Fruit fly (Drosophila melanogaster) whole organism, pupa: ENCODE data around the gene CG11656.

Source experiments
- CG10348 ChIP-seq: fragments of 200-800 bp; sonication (Bioruptor generic); IDR thresholded peaks from 2 replicates; pipeline ENCODE4 v1.3.6; 2022; ENCODE audit warnings: missing biosample characterization, missing genetic modification characterization
- CG12605 ChIP-seq: fragments of 200-800 bp; sonication (Bioruptor generic); IDR thresholded peaks from 2 replicates; pipeline ENCODE4 v1.3.6; 2022; ENCODE audit warnings: missing biosample characterization, missing genetic modification characterization
- CG13204 ChIP-seq: fragments of 200-800 bp; sonication (Bioruptor generic); optimal IDR thresholded peaks from 2 replicates; lab custom pipeline; 2018; ENCODE audit warnings: missing biosample characterization, mild to moderate bottlenecking, missing genetic modification characterization, moderate library complexity
- CG14655 ChIP-seq: fragments of 200-800 bp; sonication (Bioruptor generic); optimal IDR thresholded peaks from 3 replicates; lab custom pipeline; 2017; ENCODE audit warnings: mild to moderate bottlenecking, missing biosample characterization, missing genetic modification reagents, missing genetic modification characterization
- CG15710 ChIP-seq: fragments of 200-800 bp; sonication (Bioruptor generic); optimal IDR thresholded peaks from 2 replicates; lab custom pipeline; 2018; ENCODE audit warnings: missing biosample characterization, mild to moderate bottlenecking, missing genetic modification characterization, moderate library complexity
- CG17806 ChIP-seq: fragments of 200-800 bp; sonication (Bioruptor generic); optimal IDR thresholded peaks from 2 replicates; lab custom pipeline; 2018; ENCODE audit warnings: missing biosample characterization, mild to moderate bottlenecking, missing genetic modification characterization, moderate library complexity
- CG32121 ChIP-seq: fragments of 200-800 bp; sonication (Bioruptor generic); IDR thresholded peaks from 2 replicates; pipeline ENCODE4 v1.3.6; 2022; ENCODE audit warnings: missing biosample characterization, missing genetic modification characterization
- CG34367 ChIP-seq: fragments of 200-800 bp; sonication (Bioruptor generic); optimal IDR thresholded peaks from 2 replicates; lab custom pipeline; 2018; ENCODE audit warnings: missing biosample characterization, mild to moderate bottlenecking, missing genetic modification characterization
- CG4496 ChIP-seq: fragments of 200-800 bp; sonication (Bioruptor generic); IDR thresholded peaks from 3 replicates; pipeline ENCODE4 v1.3.6; 2022; ENCODE audit warnings: missing biosample characterization, missing genetic modification characterization
- CG8159 ChIP-seq: fragments of 200-800 bp; sonication (Bioruptor generic); optimal IDR thresholded peaks from 3 replicates; lab custom pipeline; 2018; ENCODE audit warnings: missing biosample characterization, mild to moderate bottlenecking, missing genetic modification characterization, moderate library complexity
- CG8301 ChIP-seq: fragments of 200-800 bp; sonication (Bioruptor generic); optimal IDR thresholded peaks from 2 replicates; lab custom pipeline; 2018; ENCODE audit warnings: missing biosample characterization, mild to moderate bottlenecking, missing genetic modification characterization
- CG9948 ChIP-seq: fragments of 200-800 bp; sonication (Bioruptor generic); optimal IDR thresholded peaks from 2 replicates; lab custom pipeline; 2018; ENCODE audit warnings: missing biosample characterization, mild to moderate bottlenecking, missing genetic modification characterization, moderate library complexity
- D1 ChIP-seq: fragments of 200-800 bp; sonication (Bioruptor generic); optimal IDR thresholded peaks from 2 replicates; lab custom pipeline; 2018; ENCODE audit warnings: missing biosample characterization, mild to moderate bottlenecking, missing genetic modification characterization, moderate library complexity
- EcR ChIP-seq: fragments of 200-800 bp; sonication (Bioruptor generic); optimal IDR thresholded peaks from 3 replicates; lab custom pipeline; 2019; ENCODE audit warnings: missing biosample characterization, missing genetic modification characterization, mild to moderate bottlenecking, moderate library complexity, missing genetic modification reagents
- Ets98B ChIP-seq: fragments of 200-800 bp; sonication (Bioruptor generic); IDR thresholded peaks from 2 replicates; pipeline ENCODE4 v1.3.6; 2022; ENCODE audit warnings: missing biosample characterization, missing genetic modification characterization
- Pif1A ChIP-seq: fragments of 200-800 bp; sonication (Bioruptor generic); optimal IDR thresholded peaks from 3 replicates; lab custom pipeline; 2016; ENCODE audit warnings: missing biosample characterization, missing genetic modification characterization
- Pif1B ChIP-seq: fragments of 200-800 bp; sonication (Bioruptor generic); optimal IDR thresholded peaks from 3 replicates; lab custom pipeline; 2016; ENCODE audit warnings: missing biosample characterization, missing genetic modification characterization
- Snoo ChIP-seq: fragments of 200-800 bp; sonication (Bioruptor generic); optimal IDR thresholded peaks from 3 replicates; lab custom pipeline; 2017; ENCODE audit warnings: missing biosample characterization, mild to moderate bottlenecking, missing genetic modification characterization, inconsistent platforms
- fd96Ca ChIP-seq: fragments of 200-800 bp; sonication (Bioruptor generic); IDR thresholded peaks from 3 replicates; pipeline ENCODE4 v1.3.6; 2022; ENCODE audit warnings: missing biosample characterization, missing genetic modification characterization
- gl ChIP-seq: fragments of 200-800 bp; sonication (Bioruptor generic); optimal IDR thresholded peaks from 2 replicates; lab custom pipeline; 2018; ENCODE audit warnings: missing biosample characterization, mild to moderate bottlenecking, missing genetic modification characterization
- rn ChIP-seq: fragments of 200-800 bp; sonication (Bioruptor generic); IDR thresholded peaks from 2 replicates; pipeline ENCODE4 v1.3.6; 2022; ENCODE audit warnings: missing biosample characterization, missing genetic modification characterization

Gene CG11656

dm6 chr3R:13010905-13011620 lies 1.4 kb downstream of the CG11656 start, which contains the start of gene CG8031:
Gene CG8031 (minus strand): TSS chr3R:13011310.
- TF ChIP-seq CG8159 = peak; percentile 99
- TF ChIP-seq EcR (GFP tag; lab: Kevin White, UChicago) = peak; percentile 100
- no peak for TF ChIP-seq CG17806 (tag; lab: Kevin White, UChicago)
- 0 out of 3 replicates have a peak, but pooled peaks have one; percentile 29 for TF ChIP-seq CG4496
- TF ChIP-seq Ets98B (GFP tag; lab: Robert Waterston, UW) = peak; percentile 12; the same call in 1 of the 2 replicates

dm6 chr3R:13011621-13011963 lies 1.9 kb downstream of the CG11656 start, which contains the start of gene CtBP:
Gene CtBP (plus strand): TSS chr3R:13011649.
- TF ChIP-seq CG12605 = peak; percentile 14; the same call in 1 of the 2 replicates
- TF ChIP-seq Snoo (tag; lab: Kevin White, UChicago) = no peak
- TF ChIP-seq CG4496 = peak; percentile 23; the same call in 1 of the 3 replicates

- TF ChIP-seq CG4496 = peak; percentile 91
- peak; percentile 56 for TF ChIP-seq CG17806 (tag; lab: Kevin White, UChicago)
- peak; percentile 47 for TF ChIP-seq CG9948
- peak; percentile 58 for TF ChIP-seq gl
- peak; percentile 47 for TF ChIP-seq CG13204 (GFP tag; lab: Kevin White, UChicago)
- TF ChIP-seq CG8301 = peak; percentile 60
- peak; percentile 47 for TF ChIP-seq Snoo (tag; lab: Kevin White, UChicago)
- TF ChIP-seq D1 (tag; lab: Kevin White, UChicago) = no peak
- peak; percentile 90 for TF ChIP-seq fd96Ca (GFP tag; lab: Robert Waterston, UW)
- peak; percentile 43; the same call in 1 of the 2 replicates for TF ChIP-seq rn (GFP tag; lab: Robert Waterston, UW)
- no peak for TF ChIP-seq CG14655
- peak; percentile 48; the same call in 1 of the 2 replicates for TF ChIP-seq CG10348
- peak; percentile 68 for TF ChIP-seq CG8159
- TF ChIP-seq CG15710 (tag; lab: Kevin White, UChicago) = peak; percentile 65
- peak; percentile 72 for TF ChIP-seq EcR (GFP tag; lab: Kevin White, UChicago)
- peak; percentile 89 for TF ChIP-seq Ets98B (GFP tag; lab: Robert Waterston, UW)
- peak; percentile 91 for TF ChIP-seq CG32121
- peak; percentile 63 for TF ChIP-seq Pif1B
- peak; percentile 53 for TF ChIP-seq CG34367
- peak; percentile 73; the same call in 1 of the 2 replicates for TF ChIP-seq CG12605
- peak; percentile 75 for TF ChIP-seq Pif1A
These were observed 2.7 kb downstream of the CG11656 start for dm6 chr3R:13012351-13012750.

- peak; percentile 18; the same call in 1 of the 2 replicates for TF ChIP-seq CG12605
- no peak for TF ChIP-seq D1 (tag; lab: Kevin White, UChicago)
- TF ChIP-seq CG4496 = 0 out of 3 replicates have a peak, but pooled peaks have one; percentile 16
- TF ChIP-seq CG8159 = no peak
- TF ChIP-seq CG15710 (tag; lab: Kevin White, UChicago) = no peak
- TF ChIP-seq rn (GFP tag; lab: Robert Waterston, UW) = no peak
- TF ChIP-seq fd96Ca (GFP tag; lab: Robert Waterston, UW) = peak; percentile 32; the same call in 1 of the 3 replicates
- TF ChIP-seq CG9948 = no peak
- TF ChIP-seq Pif1A = no peak
- TF ChIP-seq Snoo (tag; lab: Kevin White, UChicago) = no peak
- peak; percentile 70 for TF ChIP-seq CG13204 (GFP tag; lab: Kevin White, UChicago)
- no peak for TF ChIP-seq CG34367
- 0 out of 2 replicates have a peak, but pooled peaks have one; percentile 14 for TF ChIP-seq CG32121
- TF ChIP-seq Ets98B (GFP tag; lab: Robert Waterston, UW) = no peak
- no peak for TF ChIP-seq CG14655
- no peak for TF ChIP-seq CG17806 (tag; lab: Kevin White, UChicago)
- no peak for TF ChIP-seq CG8301
- no peak for TF ChIP-seq EcR (GFP tag; lab: Kevin White, UChicago)
- TF ChIP-seq CG10348 = no peak
- no peak for TF ChIP-seq gl
These were observed 3.3 kb downstream of the CG11656 start for dm6 chr3R:13012990-13013389.

- TF ChIP-seq CG8301 (no peak), CG14655 (peak; percentile 22), CG34367 (no peak), fd96Ca (GFP tag; lab: Robert Waterston, UW) (peak; percentile 48; the same call in 2 of the 3 replicates), Ets98B (GFP tag; lab: Robert Waterston, UW) (peak; percentile 34), CG4496 (peak; percentile 58), Snoo (tag; lab: Kevin White, UChicago) (no peak), CG8159 (no peak), CG10348 (no peak), CG32121 (peak; percentile 54; the same call in 1 of the 2 replicates), Pif1B (no peak), CG12605 (0 out of 2 replicates have a peak, but pooled peaks have one; percentile 9), CG17806 (tag; lab: Kevin White, UChicago) (no peak), CG15710 (tag; lab: Kevin White, UChicago) (no peak), CG9948 (no peak), D1 (tag; lab: Kevin White, UChicago) (no peak), rn (GFP tag; lab: Robert Waterston, UW) (0 out of 2 replicates have a peak, but pooled peaks have one; percentile 30), gl (no peak), CG13204 (GFP tag; lab: Kevin White, UChicago) (no peak), Pif1A (no peak), EcR (GFP tag; lab: Kevin White, UChicago) (no peak)
- TF ChIP-seq, all 21 proteins: peak for 7
These were observed 4.6 kb downstream of the CG11656 start for dm6 chr3R:13014168-13014881.
